Fruit fly (Drosophila melanogaster) S2 (cell line): Measurements from ENCODE around the gene CG6149.

Source experiments
- CG8478 ChIP-seq: fragments of >200 bp; optimal IDR thresholded peaks from 2 replicates; lab custom pipeline; 2018
- CTCF ChIP-seq, 2 experiments: fragments of >200 bp; optimal IDR thresholded peaks; 2 replicates each; lab custom pipeline; 2018

Gene CG6149

DNA sequence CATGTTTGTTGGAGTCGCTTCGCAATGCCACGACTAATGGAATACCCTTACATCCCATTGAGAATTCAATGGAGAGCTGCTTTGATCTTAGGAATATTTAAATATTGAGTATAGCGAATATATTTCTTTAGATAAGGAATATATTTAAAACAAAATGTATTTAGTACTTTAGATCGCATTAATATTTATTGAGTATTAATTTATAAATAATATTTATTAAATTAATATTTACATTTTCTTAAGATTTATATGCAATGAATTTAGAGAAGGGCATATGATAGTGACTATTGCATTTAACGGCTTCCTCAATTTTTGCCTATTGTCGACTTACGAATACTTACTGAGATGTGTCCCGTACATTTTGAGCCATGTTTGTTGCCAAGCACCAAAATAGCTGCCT lies 8.9 kb upstream of the CG6149 start:
- no peak for TF ChIP-seq CTCF (optimal IDR thresholded peaks at IDR 0.05; lab: Kevin White, UChicago)

DNA sequence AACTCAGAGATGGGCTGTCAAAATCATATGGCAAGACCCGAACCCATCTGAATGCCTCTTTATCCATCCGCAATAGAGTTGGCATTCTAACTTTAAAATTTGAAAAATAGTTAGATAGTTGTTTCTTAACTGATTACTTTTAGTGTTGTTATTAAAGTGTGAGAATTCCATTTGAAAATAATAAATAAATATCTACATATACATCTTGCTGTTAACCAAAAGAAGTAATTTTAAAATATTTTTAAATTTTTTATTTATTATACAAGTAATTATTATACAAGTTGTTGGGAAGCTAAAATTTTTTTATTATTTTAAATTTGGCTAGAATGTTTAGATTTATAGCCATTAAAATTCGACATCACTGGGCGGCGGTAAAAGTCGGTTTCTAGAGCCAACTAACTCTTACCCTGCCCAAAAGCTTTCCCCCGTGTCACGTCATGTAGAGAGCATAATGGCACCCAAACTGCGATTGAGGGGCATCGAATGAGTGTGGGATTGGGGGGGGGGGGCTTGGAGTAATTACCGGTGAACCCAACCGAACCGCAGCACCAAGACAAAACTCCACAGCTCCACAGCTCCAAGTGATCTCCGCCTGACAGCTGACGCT lies 8.3 kb upstream of the CG6149 start:
- TF ChIP-seq CTCF (optimal IDR thresholded peaks at IDR 0.05; lab: Kevin White, UChicago) (no peak), CG8478 (lab: Kevin White, UChicago) (no peak)

dm6 chr3L:11441889-11442782 lies 6.9 kb upstream of the CG6149 start:
- TF ChIP-seq CTCF (optimal IDR thresholded peaks at IDR 0.05; lab: Kevin White, UChicago) (no peak), CG8478 (lab: Kevin White, UChicago) (no peak)

DNA sequence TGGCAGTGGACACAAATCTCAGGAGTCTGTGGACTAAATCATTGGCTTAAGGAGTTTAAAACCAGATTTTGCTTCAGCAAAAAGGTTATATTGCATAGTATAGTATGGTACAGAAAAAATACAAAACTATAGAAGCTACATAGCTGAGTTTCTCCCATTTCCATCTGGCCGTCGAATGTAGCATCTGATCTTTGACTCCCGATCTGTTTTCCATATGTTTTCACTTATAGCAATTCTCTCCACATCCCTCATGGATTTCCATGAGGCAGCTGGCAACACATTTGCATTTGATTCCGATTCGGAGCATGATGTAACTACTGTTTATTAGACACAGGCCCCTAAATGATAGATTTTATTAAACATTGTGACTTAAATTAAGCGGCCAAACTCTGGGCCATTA lies 5.5 kb upstream of the CG6149 start:
- TF ChIP-seq CG8478 (lab: Kevin White, UChicago): no peak
- TF ChIP-seq CTCF (optimal IDR thresholded peaks at IDR 0.05; lab: Kevin White, UChicago): no peak

dm6 chr3L:11440258-11440657 lies 5.0 kb upstream of the CG6149 start:
- TF ChIP-seq CG8478 (lab: Kevin White, UChicago) (no peak), CTCF (optimal IDR thresholded peaks at IDR 0.05; lab: Kevin White, UChicago) (no peak)

- TF ChIP-seq CTCF (optimal IDR thresholded peaks at IDR 0.05; lab: Kevin White, UChicago) (no peak), CG8478 (lab: Kevin White, UChicago) (no peak)
Measured at dm6 chr3L:11439570-11439969, 4.3 kb upstream of the CG6149 start.

DNA sequence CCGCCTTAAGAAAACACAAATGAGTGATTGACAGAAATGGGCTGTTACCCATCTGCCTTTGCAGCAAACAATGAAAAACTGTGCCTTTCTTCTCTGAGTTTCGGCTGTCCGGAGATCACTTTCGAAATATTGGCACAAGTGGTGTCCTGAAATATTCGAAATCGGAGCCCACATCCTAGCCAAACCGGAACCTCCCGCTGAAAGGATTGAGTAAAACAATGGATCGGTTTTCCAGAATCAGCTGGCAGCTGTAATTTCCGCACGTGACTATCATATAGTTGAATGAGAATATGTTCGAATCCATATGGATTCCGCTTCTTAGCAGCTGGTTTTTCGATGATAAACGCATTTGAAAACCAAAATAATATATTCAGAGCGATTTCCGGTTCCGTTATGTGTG lies 1.2 kb downstream of the CG6149 start:
- TF ChIP-seq CTCF (optimal IDR thresholded peaks at IDR 0.05; lab: Kevin White, UChicago) (no peak), CG8478 (lab: Kevin White, UChicago) (no peak)

DNA sequence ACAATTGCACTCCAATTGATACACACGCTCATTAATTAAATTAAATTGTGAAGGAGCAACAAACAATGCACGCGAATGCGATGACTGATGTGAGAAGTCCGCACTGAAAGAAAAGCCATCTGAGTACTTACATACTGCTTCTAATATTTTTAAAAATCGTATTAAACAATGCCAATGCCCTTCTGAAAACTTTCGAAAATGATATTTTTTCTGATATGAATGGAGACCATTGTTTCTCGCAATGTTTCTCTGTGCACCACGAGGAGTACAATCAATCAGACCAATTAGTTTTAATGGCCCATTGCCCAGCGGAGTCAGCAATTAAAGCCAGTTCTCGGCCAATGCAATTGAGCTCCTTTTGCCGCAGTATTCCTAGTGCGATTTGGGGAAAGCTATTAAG lies 2.1 kb downstream of the CG6149 start:
- TF ChIP-seq CTCF (optimal IDR thresholded peaks at IDR 0.05; lab: Kevin White, UChicago) (no peak), CG8478 (lab: Kevin White, UChicago) (no peak)

dm6 chr3L:11432472-11432871 lies 2.8 kb downstream of the CG6149 start:
- TF ChIP-seq CTCF (optimal IDR thresholded peaks at IDR 0.05; lab: Kevin White, UChicago) (no peak), CG8478 (lab: Kevin White, UChicago) (no peak)

DNA sequence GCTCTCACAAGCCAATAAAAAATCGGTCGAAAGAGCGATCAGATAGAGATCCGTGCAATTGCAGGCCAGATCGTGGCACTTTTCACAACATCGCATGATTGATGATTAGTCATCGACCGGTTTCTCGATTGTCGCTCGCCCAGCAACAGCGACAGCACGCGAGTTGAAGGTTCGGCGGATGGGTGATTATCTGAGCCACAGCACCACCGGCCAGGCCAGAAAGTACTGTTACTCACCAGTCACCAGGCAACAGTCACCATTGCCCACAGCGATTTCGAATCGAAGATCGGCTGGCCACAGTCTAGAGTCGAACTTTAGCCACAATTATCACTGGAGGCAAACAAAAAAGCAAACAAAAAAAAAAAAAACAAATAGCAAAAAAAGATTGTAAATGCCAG lies 3.4 kb downstream of the CG6149 start:
- TF ChIP-seq CG8478 (lab: Kevin White, UChicago) (no peak), CTCF (optimal IDR thresholded peaks at IDR 0.05; lab: Kevin White, UChicago) (no peak)

DNA sequence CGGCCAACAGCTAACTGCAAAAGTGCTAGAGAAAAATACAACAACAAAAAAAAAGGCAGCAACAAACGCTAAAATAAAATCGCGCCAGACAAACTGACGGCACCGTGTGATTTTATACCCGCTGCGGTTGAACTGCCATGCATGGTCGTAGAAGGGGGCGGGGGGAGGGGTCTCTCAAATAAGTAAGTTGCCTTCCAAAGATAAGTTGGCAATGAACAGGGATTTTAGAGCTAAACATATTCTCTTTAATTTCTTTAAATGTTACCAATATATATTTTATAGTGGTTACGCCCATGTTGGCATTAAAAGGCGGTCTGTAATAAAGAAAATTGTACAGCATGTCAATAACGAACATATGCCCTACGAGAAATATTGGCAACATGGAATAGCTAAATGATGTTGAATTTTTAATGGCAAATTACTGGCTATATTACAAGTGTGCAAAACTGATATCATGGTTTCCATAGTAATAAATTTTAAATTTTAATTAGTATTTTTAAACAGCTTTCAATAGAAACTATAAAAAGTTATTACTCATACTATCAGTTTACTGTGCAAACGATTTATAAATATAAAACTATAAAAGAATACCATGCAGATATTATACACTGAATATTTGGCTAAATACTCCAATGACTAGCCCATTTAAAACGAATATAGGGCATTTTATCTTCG lies 3.9 kb downstream of the CG6149 start:
- TF ChIP-seq CG8478 (lab: Kevin White, UChicago): no peak
- TF ChIP-seq CTCF (optimal IDR thresholded peaks at IDR 0.05; lab: Kevin White, UChicago): no peak

DNA sequence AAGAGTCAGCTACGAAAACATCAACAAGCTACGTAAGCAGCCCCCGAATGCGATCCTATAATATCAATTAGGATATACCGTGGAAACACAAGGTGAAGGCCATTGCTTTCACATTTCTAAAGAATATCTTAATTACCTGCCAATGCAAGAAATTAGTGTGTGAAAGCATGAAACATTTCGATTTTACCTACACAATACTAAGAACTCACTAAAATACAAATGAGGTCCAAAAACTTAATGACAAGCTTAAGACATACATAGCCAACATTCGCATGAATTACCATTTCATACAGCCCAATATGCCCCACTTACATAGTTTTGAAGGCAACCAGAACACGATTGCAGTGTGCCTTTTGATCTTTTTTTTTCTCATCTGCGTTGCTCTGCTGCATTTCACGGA lies 5.6 kb downstream of the CG6149 start:
- TF ChIP-seq CTCF (optimal IDR thresholded peaks at IDR 0.05; lab: Kevin White, UChicago) (no peak), CG8478 (lab: Kevin White, UChicago) (no peak)

dm6 chr3L:11428390-11428789 lies 6.9 kb downstream of the CG6149 start:
- no peak for TF ChIP-seq CG8478 (lab: Kevin White, UChicago)
- no peak for TF ChIP-seq CTCF (optimal IDR thresholded peaks at IDR 0.05; lab: Kevin White, UChicago)

DNA sequence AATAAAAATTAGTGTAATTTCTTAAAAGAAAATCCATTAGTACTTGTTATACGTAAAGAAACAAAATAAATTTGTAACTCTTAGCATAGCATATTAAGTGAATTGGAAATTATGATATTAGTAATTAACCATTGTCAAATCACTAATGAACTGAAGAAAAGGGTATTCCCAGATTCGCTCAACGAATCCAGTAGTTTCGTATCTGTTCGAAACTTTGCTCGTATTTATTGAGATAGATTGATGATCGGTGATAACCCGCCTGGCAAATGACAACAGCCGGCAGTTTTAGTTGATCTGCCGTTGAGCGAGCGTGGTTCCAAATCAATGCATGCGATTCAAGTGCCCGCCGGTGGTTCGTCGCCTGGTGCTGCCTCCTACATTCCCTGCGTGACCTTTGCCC lies 10.4 kb downstream of the CG6149 start, which contains the start of gene CG7560:
Gene CG7560 (plus strand): TSS at position 301 of the 400 bp plus-strand sequence.
- TF ChIP-seq CG8478 (lab: Kevin White, UChicago): no peak
- TF ChIP-seq CTCF (optimal IDR thresholded peaks at IDR 0.05; lab: Kevin White, UChicago): no peak

dm6 chr3L:11422338-11422802 lies 12.9 kb downstream of the CG6149 start:
- no peak for TF ChIP-seq CG8478 (lab: Kevin White, UChicago)
- TF ChIP-seq CTCF (optimal IDR thresholded peaks at IDR 0.05; lab: Kevin White, UChicago): no peak
